Worm (Caenorhabditis elegans): ENCODE measurements around the gene kmo-2.

The kmo-2 gene

DNA sequence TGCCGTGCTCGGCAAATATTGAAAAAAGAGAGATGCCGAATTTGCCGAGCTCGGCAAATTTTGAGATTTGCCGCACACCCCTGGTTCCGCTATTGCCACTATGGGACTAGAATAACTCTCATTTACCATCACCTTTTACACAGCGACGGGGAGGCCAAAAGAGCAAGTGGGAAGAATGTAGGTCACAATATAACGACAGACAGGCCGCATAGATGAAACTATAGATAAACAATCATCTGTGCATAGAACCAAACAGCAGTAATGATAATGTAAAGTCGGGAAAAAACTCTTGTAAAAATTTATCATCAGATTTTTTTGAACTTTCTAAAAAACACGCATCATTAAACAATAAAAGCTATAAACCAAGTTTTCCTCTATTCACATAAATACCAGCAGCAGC is at the start of gene kmo-2:
kmo-2 (minus strand) TSS at position 101 of the 400 bp plus-strand sequence.
- TF ChIP-seq Y105C5A.15 (GFP tag; IDR thresholded peaks at IDR 0.05) (no peak), mes-2 (tag; optimal IDR thresholded peaks at IDR 0.05; ENCODE audit: poor library complexity, severe bottlenecking) (no peak), zfp-2 (tag; optimal IDR thresholded peaks at IDR 0.05) (no peak), lin-38 (GFP tag; IDR thresholded peaks at IDR 0.05) (no peak), dmd-8 (GFP tag; IDR thresholded peaks at IDR 0.05) (no peak), ceh-44 (GFP tag; IDR thresholded peaks at IDR 0.05) (no peak), nhr-25 (tag; optimal IDR thresholded peaks at IDR 0.05; ENCODE audit: borderline replicate concordance, insufficient read depth) (no peak), pqm-1 (tag; optimal IDR thresholded peaks at IDR 0.05) (no peak), unc-39 (tag; optimal IDR thresholded peaks at IDR 0.05) (no peak), ceh-20 (GFP tag; IDR thresholded peaks at IDR 0.05) (no peak), pha-4 (GFP tag; IDR thresholded peaks at IDR 0.05) (no peak), pha-4 (tag; optimal IDR thresholded peaks at IDR 0.05) (no peak), zfp-3 (GFP tag; conservative IDR thresholded peaks at IDR 0.05) (no peak), unc-62 (GFP tag; optimal IDR thresholded peaks at IDR 0.05 in 1 of 2) (no peak), unc-62 (tag; optimal IDR thresholded peaks at IDR 0.05) (no peak), nhr-10 (tag; optimal IDR thresholded peaks at IDR 0.05) (no peak), zip-11 (GFP tag; IDR thresholded peaks at IDR 0.05) (no peak)

DNA sequence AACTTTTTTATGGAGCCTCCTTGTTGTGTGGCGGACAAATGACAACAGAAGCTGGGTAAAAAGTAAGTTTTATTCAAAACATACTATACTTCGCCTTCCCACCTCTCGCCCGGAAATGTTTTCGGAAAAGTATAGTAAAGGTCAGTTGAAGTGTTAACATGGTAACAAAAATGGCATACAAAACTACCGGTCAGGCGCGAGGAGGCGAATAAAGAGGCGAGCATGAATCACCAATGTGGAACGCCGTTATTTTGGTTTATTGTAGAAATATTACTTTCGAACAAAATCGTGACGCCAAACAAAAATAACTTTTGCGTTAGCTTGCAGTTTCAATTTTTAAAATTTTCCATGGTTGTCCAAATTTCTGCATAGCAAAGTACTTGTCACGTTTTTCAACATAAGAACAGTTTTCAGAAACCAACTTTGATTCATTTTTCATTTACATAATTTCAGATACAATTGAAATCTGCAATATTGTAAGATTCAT is 49.3 kb upstream of the kmo-2 start, which contains the start of gene C13C4.8:
C13C4.8 (plus strand) TSS at position 437 of the 487 bp plus-strand sequence.
- TF ChIP-seq pha-4 (GFP tag; IDR thresholded peaks at IDR 0.05) (no peak), pha-4 (tag; optimal IDR thresholded peaks at IDR 0.05) (peak; percentile 9), F37D6.2 (tag; optimal IDR thresholded peaks at IDR 0.05) (no peak), aha-1 (tag) (peak; percentile 90), ceh-32 (tag; optimal IDR thresholded peaks at IDR 0.05; ENCODE audit: poor library complexity) (no peak)

DNA sequence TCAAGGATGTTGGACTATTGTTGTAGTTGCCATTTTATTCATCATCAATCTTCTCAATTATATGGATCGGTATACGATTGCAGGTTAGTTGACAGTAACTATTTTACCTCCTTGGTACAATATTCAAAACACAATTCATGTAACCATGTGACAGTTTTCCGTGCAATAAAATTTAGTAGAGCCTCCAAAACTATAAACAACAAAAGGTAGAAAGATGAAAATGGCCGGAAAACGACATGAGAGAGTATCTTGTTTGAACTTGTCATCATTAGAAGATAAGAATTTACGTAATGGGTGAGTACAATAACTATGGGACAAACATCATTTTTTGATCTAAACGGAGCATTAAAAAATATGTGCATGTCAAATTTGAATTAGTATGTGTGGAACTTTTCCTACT is 46.8 kb upstream of the kmo-2 start:
- peak; percentile 81 for TF ChIP-seq nhr-28 (tag; optimal IDR thresholded peaks at IDR 0.05)
- no peak for TF ChIP-seq daf-16 (GFP tag; optimal IDR thresholded peaks at IDR 0.05)
- TF ChIP-seq daf-16 (tag; optimal IDR thresholded peaks at IDR 0.05): peak; percentile 69
- peak; percentile 75 for TF ChIP-seq dmd-6 (GFP tag; IDR thresholded peaks at IDR 0.05)
- peak in 1 of 2 experiments; percentile 97 for TF ChIP-seq unc-62 (GFP tag; optimal IDR thresholded peaks at IDR 0.05 in 1 of 2)
- TF ChIP-seq unc-62 (tag; optimal IDR thresholded peaks at IDR 0.05): no peak
- TF ChIP-seq ceh-82 (tag; optimal IDR thresholded peaks at IDR 0.05): no peak
- TF ChIP-seq dve-1 (tag; optimal IDR thresholded peaks at IDR 0.05; ENCODE audit: insufficient read depth): peak; percentile 38

DNA sequence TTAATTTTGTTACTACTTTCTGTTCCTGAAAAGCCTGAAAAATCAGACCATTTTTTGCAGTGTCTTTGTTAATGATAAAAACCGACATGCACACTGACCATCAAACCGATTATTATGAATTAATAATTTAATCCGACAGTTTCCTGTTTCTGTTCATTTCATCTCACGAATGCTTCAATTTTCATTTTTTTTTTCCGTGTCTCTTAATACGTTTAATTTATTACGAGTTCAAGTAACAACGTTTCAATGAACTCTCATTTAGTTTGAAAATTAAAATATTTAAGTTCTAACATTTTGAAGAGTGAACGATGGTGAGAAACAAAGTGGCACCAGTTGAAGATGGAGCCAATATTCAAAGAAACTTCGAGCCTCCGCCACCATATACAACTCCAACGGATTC is 46.4 kb upstream of the kmo-2 start, which contains the start of gene spin-1:
spin-1 (plus strand) TSS at position 301 of the 400 bp plus-strand sequence.
- no peak for TF ChIP-seq nhr-102 (tag; optimal IDR thresholded peaks at IDR 0.05)
- no peak for TF ChIP-seq dmd-9 (GFP tag; IDR thresholded peaks at IDR 0.05)
- no peak for TF ChIP-seq aha-1 (tag)
- no peak for TF ChIP-seq fos-1 (tag; optimal IDR thresholded peaks at IDR 0.05)
- no peak for TF ChIP-seq egl-27 (tag; optimal IDR thresholded peaks at IDR 0.05)
- no peak for TF ChIP-seq hlh-30 (tag; optimal IDR thresholded peaks at IDR 0.05; ENCODE audit: insufficient read depth)
- no peak for TF ChIP-seq unc-39 (tag; optimal IDR thresholded peaks at IDR 0.05)
- TF ChIP-seq hif-1 (tag; optimal IDR thresholded peaks at IDR 0.05): no peak
- TF ChIP-seq nhr-10 (tag; optimal IDR thresholded peaks at IDR 0.05): no peak
- no peak for TF ChIP-seq nhr-237 (tag; optimal IDR thresholded peaks at IDR 0.05)
- no peak for TF ChIP-seq egl-43 (GFP tag; IDR thresholded peaks at IDR 0.05)
- no peak for TF ChIP-seq skn-1 (tag; optimal IDR thresholded peaks at IDR 0.05)
- TF ChIP-seq lin-15B (tag; optimal IDR thresholded peaks at IDR 0.05): no peak
